Fruit fly (Drosophila melanogaster): ENCODE measurements around the gene kibra.

kibra gene

DNA sequence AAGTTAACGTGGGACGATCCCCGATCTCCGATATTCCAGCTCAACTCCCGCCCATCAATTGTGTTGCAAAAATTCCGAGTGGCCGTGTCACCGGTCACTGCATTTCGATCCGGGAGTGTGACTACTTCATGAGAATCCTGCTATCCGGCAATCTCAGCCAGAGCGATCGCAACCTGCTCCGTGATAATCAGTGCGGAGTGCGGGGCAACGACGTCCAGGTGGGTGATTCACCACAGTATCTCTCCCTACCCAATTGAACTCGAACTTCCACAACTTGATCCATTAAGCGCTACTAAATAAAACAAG, 66.5 kb downstream of the kibra start:
- no peak for TF ChIP-seq ttk (optimal IDR thresholded peaks at IDR 0.05)
- no peak for TF ChIP-seq h (optimal IDR thresholded peaks at IDR 0.05)
- no peak for TF ChIP-seq Myc (optimal IDR thresholded peaks at IDR 0.05)
- TF ChIP-seq psq (optimal IDR thresholded peaks at IDR 0.05), result no peak
- no peak for TF ChIP-seq insv (optimal IDR thresholded peaks at IDR 0.05)
- no peak for TF ChIP-seq Sin3A (optimal IDR thresholded peaks at IDR 0.05)

DNA sequence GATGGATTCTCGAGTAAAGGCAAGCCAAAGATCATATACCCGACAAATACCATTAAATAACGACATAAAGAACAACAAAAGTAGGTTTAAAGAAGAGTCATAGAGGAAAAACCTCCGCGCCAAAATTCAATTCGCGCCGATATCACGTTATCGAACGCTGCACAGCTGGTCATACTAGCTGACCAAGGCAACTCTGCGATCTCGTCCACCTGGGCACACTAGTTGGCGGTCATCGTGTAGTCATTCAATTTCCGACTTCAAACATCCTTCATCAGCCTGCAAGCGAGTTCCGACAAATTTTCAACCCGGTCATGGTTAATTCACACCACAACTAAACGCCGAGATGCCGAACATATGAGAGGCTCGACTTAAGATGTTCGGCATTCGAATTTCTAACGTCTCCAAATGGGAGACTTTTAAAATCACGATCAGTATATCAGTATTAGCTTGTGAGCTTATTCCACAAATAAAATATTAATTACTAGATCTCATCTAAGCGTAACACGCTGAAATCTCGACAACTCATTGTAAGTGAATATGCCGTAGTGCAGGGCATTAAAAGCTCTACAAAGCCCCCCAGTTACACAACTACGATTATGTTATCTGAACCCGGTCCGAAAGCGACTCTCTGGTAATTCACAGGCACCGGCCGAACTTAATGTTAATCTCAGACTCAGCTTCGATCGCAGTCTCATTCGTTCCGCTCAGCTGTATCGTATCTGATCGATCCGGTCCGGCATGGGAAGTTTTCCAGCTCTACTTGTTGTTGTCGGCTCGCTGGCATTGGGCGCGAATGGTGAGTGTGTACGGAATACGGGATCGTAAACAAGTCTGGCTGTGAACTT, 67.1 kb downstream of the kibra start, which contains the start of gene CG3505:
Gene CG3505 (plus strand): TSS at position 688 of the 845 bp plus-strand sequence.
- TF ChIP-seq Sin3A (optimal IDR thresholded peaks at IDR 0.05) (no peak), ttk (optimal IDR thresholded peaks at IDR 0.05) (no peak), Myc (optimal IDR thresholded peaks at IDR 0.05) (no peak), h (optimal IDR thresholded peaks at IDR 0.05) (no peak), psq (optimal IDR thresholded peaks at IDR 0.05) (no peak), insv (optimal IDR thresholded peaks at IDR 0.05) (no peak)

DNA sequence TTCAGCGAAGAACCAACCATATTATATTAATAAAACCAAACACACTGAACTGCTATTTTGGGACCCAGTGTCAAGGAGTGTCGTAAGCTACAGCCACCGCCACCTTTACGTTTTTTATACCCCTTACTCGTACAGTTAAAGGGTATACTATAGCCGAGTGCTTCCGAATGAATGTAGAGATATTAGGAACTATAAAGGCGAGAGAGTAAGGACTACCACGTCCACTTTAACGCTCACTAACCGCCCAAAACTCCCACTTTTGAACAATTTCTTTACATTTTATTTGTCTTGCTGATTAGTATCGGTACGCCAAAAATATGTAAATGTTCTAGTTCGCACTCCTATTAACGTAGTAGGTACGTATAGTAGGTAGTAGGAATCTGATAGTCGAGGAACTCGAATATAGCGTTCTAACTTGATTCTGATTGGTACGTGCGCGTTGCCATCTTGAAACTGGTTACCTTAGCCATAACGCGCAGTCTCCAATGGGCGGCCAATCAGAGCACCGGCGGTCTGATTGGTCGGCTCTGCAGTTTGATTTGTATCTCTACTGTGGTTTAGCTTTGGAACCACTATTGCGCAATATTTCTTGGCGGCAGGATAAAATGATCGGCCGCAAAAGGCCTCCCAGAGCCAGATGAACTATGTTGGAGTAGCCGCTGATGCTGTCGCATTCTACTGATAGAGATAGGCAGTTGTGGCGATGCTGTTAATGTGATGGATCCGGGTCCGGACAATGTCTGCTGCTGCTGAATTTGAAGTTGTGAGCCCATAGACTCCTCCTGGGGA, 68.0 kb downstream of the kibra start:
- no peak for TF ChIP-seq Sin3A (optimal IDR thresholded peaks at IDR 0.05)
- TF ChIP-seq psq (optimal IDR thresholded peaks at IDR 0.05), result no peak
- no peak for TF ChIP-seq Myc (optimal IDR thresholded peaks at IDR 0.05)
- TF ChIP-seq h (optimal IDR thresholded peaks at IDR 0.05), result no peak
- TF ChIP-seq ttk (optimal IDR thresholded peaks at IDR 0.05), result no peak
- no peak for TF ChIP-seq insv (optimal IDR thresholded peaks at IDR 0.05)

DNA sequence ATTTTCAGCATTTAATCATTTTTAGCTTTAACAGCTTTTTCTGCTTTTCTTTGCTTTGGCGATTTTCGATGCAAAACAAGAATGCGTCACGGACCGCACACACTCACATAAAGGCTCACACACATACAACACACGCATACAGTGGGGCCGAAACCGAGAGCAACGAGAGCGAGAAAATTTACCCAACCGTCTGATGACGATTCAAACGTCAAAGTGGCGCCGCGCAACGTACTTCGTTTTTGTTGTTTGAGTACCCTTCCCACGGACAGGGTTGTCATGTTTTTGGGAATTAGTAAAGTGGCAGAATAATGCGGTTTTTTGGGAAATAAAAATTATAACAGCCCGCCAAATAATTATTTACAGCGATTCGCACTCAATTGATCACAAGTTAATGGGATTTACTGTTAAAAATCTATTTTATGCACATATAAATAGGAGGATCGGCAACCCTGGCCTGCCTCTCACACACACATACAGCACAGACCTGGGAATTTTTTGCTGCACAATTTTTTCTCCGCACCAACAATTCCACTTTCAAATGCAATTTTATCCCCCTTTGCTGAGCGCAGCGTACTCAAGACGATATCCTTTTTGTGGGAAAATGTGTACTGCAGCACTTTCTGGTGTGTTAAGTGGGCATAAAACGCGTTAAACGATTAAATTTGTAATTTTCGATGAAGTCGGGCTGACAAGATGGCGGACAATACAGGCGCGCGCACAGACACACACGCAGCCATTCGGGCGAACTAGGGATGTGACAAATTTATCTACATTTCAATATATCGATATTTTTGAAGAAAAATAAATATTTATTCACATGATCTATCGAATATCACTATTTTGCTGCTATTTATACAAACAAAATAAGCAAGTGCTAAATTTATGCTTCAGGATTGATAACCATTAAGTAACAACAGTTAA, 68.8 kb downstream of the kibra start:
- TF ChIP-seq psq (optimal IDR thresholded peaks at IDR 0.05) (no peak), Sin3A (optimal IDR thresholded peaks at IDR 0.05) (no peak), insv (optimal IDR thresholded peaks at IDR 0.05) (no peak), ttk (optimal IDR thresholded peaks at IDR 0.05) (no peak), h (optimal IDR thresholded peaks at IDR 0.05) (no peak), Myc (optimal IDR thresholded peaks at IDR 0.05) (no peak)

DNA sequence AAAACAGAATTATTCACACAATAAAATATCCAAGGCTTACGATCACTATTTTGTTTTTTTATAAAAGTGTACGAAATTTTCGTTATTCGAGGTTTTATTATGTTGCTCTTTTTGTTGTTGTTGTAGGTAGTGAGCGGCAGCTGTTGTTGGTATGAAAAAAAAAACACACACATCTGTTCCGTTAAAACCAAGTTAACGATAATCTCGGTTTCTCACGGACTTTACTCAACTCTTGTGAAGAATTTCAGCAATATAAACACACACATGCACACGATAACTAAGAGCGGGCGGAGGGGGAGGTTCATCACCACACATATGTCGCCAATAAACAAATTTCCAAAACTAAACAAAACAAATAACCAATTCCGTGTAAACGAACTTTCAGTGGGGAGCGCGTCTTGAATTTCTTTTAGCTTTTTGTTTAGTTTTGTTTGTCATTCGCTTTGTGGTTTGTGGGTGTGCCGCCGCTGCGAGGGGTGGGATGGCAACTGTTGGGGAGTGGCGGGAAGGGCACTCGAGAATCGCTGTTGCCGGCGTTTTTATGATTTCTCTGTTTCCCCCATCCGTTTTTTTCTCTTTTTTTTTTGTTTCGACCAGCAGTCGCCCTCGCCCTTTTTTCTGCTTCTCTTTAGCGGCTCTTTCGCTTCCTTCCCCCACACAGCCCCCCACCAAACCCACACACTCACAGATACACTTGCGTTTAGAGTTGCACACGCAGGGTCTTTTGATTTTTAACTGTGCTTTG, 69.7 kb downstream of the kibra start:
- no peak for TF ChIP-seq psq (optimal IDR thresholded peaks at IDR 0.05)
- no peak for TF ChIP-seq Myc (optimal IDR thresholded peaks at IDR 0.05)
- TF ChIP-seq Sin3A (optimal IDR thresholded peaks at IDR 0.05), result no peak
- no peak for TF ChIP-seq insv (optimal IDR thresholded peaks at IDR 0.05)
- no peak for TF ChIP-seq ttk (optimal IDR thresholded peaks at IDR 0.05)
- TF ChIP-seq h (optimal IDR thresholded peaks at IDR 0.05), result no peak

DNA sequence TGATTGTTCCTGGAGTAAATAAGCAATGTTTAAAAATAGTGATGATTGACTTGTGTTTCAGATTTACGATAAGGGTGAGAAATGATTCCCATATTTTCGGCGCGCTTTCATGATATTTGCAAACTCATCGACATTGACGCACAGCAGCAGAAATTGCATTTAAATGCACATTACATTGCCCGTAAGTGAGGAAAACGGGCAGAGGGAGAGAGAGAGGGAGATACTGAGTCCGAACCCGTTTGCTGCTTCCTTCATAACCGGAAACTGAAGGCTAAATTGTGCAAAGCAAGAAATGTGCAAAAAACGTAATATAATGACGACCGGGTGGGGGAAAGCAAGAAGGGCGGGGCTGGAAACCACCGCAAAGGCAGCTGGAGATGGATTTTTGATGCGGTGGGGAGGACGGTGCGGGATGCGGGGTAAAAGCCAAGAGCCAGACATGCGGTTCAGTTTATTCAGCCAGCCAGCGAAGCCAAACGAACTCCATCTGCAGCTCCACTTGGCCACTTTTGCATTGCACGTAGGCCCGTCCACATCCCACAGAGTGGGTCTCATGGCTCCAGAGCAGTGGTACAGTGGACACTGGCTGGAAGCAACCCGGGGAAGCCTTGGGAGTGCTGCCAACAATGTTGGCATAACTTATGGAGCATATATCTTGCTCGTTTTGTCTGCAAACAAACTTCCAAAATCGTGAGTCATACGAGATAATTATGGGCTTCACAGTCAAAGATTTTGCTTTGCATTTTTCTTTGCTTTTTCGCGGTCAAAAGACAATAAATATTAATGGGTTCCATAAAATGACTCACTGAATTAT, 70.8 kb downstream of the kibra start:
- TF ChIP-seq Myc (optimal IDR thresholded peaks at IDR 0.05) (no peak), h (optimal IDR thresholded peaks at IDR 0.05) (no peak), Sin3A (optimal IDR thresholded peaks at IDR 0.05) (no peak), ttk (optimal IDR thresholded peaks at IDR 0.05) (no peak), psq (optimal IDR thresholded peaks at IDR 0.05) (no peak)

DNA sequence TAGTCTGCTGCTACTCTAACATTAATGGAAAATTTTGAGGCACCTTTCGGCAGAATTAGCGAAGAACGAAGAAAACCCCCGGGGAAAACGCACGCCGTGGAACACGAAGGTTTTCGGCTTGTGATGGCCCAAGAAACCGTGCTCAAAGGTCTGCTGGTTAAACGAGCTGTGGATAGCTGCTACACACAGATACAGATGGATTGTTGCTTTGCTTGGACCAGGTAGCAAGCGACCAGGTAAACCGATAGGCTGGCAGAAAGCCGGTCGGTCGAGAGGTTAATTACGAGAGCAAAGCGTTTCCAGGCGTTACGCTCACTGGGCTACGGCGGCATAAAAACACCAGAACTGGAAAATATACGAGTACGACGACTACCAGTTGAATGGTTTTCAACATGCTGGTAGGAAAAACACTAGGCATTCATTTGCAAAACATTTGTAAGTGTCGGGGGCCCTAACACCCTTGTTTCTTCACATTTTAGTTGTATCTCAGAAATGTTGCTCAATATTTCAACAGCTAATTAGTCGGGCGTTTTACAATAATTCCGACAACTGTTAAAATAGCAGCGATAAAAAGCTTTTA, 71.7 kb downstream of the kibra start:
- TF ChIP-seq h (optimal IDR thresholded peaks at IDR 0.05) (no peak), ttk (optimal IDR thresholded peaks at IDR 0.05) (no peak), Sin3A (optimal IDR thresholded peaks at IDR 0.05) (no peak), psq (optimal IDR thresholded peaks at IDR 0.05) (no peak), insv (optimal IDR thresholded peaks at IDR 0.05) (no peak), Myc (optimal IDR thresholded peaks at IDR 0.05) (no peak)

DNA sequence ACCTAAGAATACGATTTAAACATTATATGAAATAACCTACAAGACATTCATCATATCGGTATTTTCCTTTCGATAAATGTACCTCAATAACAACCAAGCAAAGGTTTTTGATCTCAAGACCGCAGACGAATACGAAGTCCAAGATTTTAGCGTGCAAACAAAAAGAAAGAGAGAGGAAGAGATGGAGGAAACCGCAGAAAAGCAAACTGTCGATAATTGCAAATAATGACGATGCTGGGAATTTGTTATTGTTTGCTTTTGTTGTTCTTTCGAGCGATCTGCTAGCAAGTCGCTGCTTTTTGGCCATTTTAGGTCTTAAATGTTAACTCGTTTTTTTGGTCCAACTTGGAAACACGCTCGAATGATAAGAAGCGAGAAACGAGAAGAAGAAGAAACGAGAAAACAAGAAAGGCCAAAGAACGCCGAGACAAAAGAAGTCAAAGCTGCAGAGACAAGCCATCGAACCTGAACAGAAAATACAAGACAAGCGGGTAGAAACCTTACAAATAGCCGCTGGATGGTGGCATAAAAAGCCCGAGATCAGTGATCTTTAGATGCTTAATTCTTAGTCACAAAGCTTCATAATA, 72.9 kb downstream of the kibra start:
- TF ChIP-seq ttk (optimal IDR thresholded peaks at IDR 0.05) (no peak), Myc (optimal IDR thresholded peaks at IDR 0.05) (no peak), psq (optimal IDR thresholded peaks at IDR 0.05) (no peak), Sin3A (optimal IDR thresholded peaks at IDR 0.05) (no peak), h (optimal IDR thresholded peaks at IDR 0.05) (no peak), insv (optimal IDR thresholded peaks at IDR 0.05) (no peak)

DNA sequence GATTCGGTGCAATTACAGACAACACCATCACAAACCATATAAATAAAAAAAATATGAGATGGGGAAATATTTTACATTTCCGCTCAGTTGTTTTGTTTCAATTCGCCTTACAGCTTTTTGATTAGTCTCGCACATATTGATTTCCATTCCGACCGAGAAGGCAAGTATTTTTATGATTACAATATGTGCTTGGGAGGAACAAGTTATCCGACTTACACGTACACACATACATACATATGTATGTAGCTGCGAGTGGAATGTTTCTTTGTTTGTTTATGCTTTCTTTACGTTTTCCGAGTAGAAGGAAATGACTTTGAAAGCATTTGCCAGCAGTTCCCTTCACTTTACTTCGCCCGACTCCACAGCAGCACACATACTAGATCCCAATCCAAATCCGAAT, 73.7 kb downstream of the kibra start:
- TF ChIP-seq psq (optimal IDR thresholded peaks at IDR 0.05), result no peak
- TF ChIP-seq insv (optimal IDR thresholded peaks at IDR 0.05), result no peak
- TF ChIP-seq h (optimal IDR thresholded peaks at IDR 0.05), result no peak
- no peak for TF ChIP-seq Sin3A (optimal IDR thresholded peaks at IDR 0.05)
- no peak for TF ChIP-seq Myc (optimal IDR thresholded peaks at IDR 0.05)
- TF ChIP-seq ttk (optimal IDR thresholded peaks at IDR 0.05), result no peak

Data from Kc167 (cell line).